Fruit fly (Drosophila melanogaster) whole organism, adult: ENCODE measurements around the gene kibra.

Source experiments
- CG33017 ChIP-seq: fragments of 200-800 bp; sonication (Bioruptor generic); optimal IDR thresholded peaks from 2 replicates; lab custom pipeline; 2018; ENCODE audit warnings: missing biosample characterization, mild to moderate bottlenecking, missing genetic modification characterization, moderate library complexity
- Clk ChIP-seq: fragments of 200-800 bp; sonication (Bioruptor generic); optimal IDR thresholded peaks from 2 replicates; lab custom pipeline; 2017; ENCODE audit warnings: missing biosample characterization, missing genetic modification characterization
- Hr96 ChIP-seq: fragments of 200-800 bp; sonication (Bioruptor generic); optimal IDR thresholded peaks from 2 replicates; lab custom pipeline; 2016; ENCODE audit warnings: missing biosample characterization, missing genetic modification characterization
- Mnt ChIP-seq: fragments of 200-800 bp; sonication (Bioruptor generic); optimal IDR thresholded peaks from 2 replicates; lab custom pipeline; 2016; ENCODE audit warnings: missing biosample characterization, mild to moderate bottlenecking, missing genetic modification characterization
- cnc ChIP-seq, 2 experiments: fragments of >200 bp; optimal IDR thresholded peaks; 2 replicates each; lab custom pipeline; 2017
- ovo ChIP-seq: fragments of 200-800 bp; sonication (Bioruptor generic); optimal IDR thresholded peaks from 2 replicates; lab custom pipeline; 2016; ENCODE audit warnings: missing biosample characterization, missing genetic modification characterization
- tj ChIP-seq: fragments of 200-800 bp; sonication (Bioruptor generic); optimal IDR thresholded peaks from 3 replicates; lab custom pipeline; 2017; ENCODE audit warnings: missing biosample characterization, mild to moderate bottlenecking, missing genetic modification characterization, moderate library complexity

DNA sequence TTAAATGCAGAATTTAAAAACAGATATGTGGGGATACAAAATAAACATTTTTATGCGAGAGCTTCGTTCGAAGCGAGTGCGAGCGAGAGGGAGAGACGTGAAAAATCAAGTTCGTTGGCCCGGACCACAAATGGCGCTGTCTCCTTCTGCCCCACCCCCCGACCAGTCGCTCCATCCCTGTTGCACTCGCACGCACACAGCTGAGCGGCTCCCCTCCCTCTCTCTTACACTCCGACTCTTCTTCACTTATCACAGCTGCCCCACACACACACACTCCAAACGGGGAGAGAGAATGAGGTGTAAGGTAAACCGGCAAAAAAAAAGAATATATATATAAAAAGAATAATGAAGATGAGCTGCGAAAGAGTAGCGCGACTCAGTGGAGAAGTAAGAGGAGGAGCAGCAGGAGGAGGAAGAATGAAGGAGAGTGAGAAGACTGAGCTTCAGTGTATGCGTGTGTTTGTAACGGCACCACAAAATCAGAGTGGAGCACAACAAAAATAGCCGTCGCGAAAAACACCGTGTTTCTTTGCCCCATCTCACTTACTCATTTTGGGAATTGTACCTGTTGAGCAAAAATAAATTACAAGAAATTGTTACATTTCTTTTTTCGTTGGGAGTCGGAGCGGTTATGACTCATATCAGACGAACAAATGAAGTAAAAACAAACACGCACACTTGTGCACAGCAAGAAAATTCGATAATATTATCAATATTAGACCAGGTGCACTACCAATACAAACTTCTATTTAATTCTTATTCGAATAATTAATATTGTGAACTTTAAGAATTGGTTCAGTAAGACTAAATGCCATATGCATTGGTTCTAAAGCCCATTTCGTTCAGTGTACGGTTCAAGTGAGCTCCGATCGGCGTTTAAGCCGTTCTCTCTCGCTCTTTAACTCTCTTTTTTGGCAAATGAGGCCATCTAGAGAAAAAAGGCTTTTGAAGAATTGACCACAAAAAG, 14.1 kb upstream of the kibra start:
- TF ChIP-seq Clk (GFP tag; lab: Kevin White, UChicago), result no peak
- no peak for TF ChIP-seq cnc (optimal IDR thresholded peaks at IDR 0.05; lab: Kevin White, UChicago)
- peak; percentile 41 for TF ChIP-seq CG33017 (tag; lab: Kevin White, UChicago)
- TF ChIP-seq Mnt (GFP tag; lab: Kevin White, UChicago), result no peak
- peak; percentile 20 for TF ChIP-seq tj
- TF ChIP-seq ovo (GFP tag; lab: Kevin White, UChicago), result peak; percentile 13
- TF ChIP-seq Hr96 (GFP tag; lab: Kevin White, UChicago), result no peak
